Worm (Caenorhabditis elegans): ENCODE measurements around the gene rheb-1.

DNA sequence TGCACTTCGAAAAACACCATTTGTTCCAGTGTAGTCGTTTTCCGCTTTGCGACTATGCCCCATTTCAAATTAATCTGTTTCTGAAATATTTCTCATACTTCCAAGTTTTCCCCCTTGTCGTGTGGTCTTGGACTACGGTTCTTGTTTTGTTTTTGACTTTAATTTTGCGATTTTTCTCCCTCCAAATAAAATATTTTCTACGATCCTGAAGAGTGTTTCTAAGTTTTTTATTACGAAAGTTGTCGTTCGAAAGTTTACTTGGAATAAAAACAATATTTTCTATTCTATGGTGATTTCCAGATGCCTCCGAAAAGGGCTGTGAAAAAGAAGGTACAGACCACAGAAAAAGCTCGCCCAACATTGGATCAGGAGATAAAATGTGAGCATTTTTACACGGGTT lies 12.0 kb upstream of the rheb-1 start, which contains the start of gene tag-342:
- TF ChIP-seq ceh-88 (GFP tag; IDR thresholded peaks at IDR 0.05), result no peak
- no peak for TF ChIP-seq tlp-1 (tag; optimal IDR thresholded peaks at IDR 0.05)
- no peak for TF ChIP-seq mep-1 (tag; optimal IDR thresholded peaks at IDR 0.05)
- no peak for TF ChIP-seq mdl-1 (tag; optimal IDR thresholded peaks at IDR 0.05)
- TF ChIP-seq nhr-11 (tag; optimal IDR thresholded peaks at IDR 0.05), result no peak
- no peak for TF ChIP-seq ceh-63 (GFP tag; optimal IDR thresholded peaks at IDR 0.05)
- TF ChIP-seq unc-130 (tag; optimal IDR thresholded peaks at IDR 0.05), result no peak
- no peak for TF ChIP-seq lir-3 (tag; optimal IDR thresholded peaks at IDR 0.05; ENCODE audit: poor library complexity)
- TF ChIP-seq zag-1 (tag; optimal IDR thresholded peaks at IDR 0.05), result no peak
- TF ChIP-seq C04F5.9 (tag; optimal IDR thresholded peaks at IDR 0.05), result no peak
- no peak for TF ChIP-seq nhr-237 (tag; optimal IDR thresholded peaks at IDR 0.05)
- TF ChIP-seq fkh-10 (GFP tag; optimal IDR thresholded peaks at IDR 0.05), result no peak
- no peak for TF ChIP-seq nhr-47 (tag; optimal IDR thresholded peaks at IDR 0.05)
